Fruit fly (Drosophila melanogaster) whole organism, embryonic: ENCODE measurements around the gene wapl.

Experiments
- ATbp ChIP-seq: fragments of 200-800 bp; sonication (Bioruptor generic); optimal IDR thresholded peaks from 2 replicates; lab custom pipeline; 2017; ENCODE audit warnings: missing biosample characterization, mild to moderate bottlenecking, missing genetic modification characterization, missing genetic modification reagents
- Bdp1 ChIP-seq: fragments of 200-800 bp; sonication (Bioruptor generic); optimal IDR thresholded peaks from 3 replicates; lab custom pipeline; 2016; ENCODE audit warnings: missing biosample characterization, missing genetic modification characterization
- CG10654 ChIP-seq: fragments of 200-800 bp; sonication (Bioruptor generic); optimal IDR thresholded peaks from 2 replicates; lab custom pipeline; 2016; ENCODE audit warnings: missing biosample characterization, missing genetic modification characterization
- CG11695 ChIP-seq: fragments of 200-800 bp; sonication (Bioruptor generic); IDR thresholded peaks from 3 replicates; pipeline ENCODE4 v1.3.6; 2022; ENCODE audit warnings: missing biosample characterization, missing genetic modification characterization
- CG13775 ChIP-seq: fragments of 200-800 bp; sonication (Bioruptor generic); optimal IDR thresholded peaks from 3 replicates; lab custom pipeline; 2017; ENCODE audit warnings: missing biosample characterization, mild to moderate bottlenecking, missing genetic modification characterization
- CG14014 ChIP-seq: fragments of 200-800 bp; sonication (Bioruptor generic); IDR thresholded peaks from 2 replicates; pipeline ENCODE4 v1.3.6; 2022; ENCODE audit warnings: missing biosample characterization, missing genetic modification characterization
- CG1529 ChIP-seq: fragments of 200-800 bp; sonication (Bioruptor generic); optimal IDR thresholded peaks from 3 replicates; lab custom pipeline; 2018; ENCODE audit warnings: missing biosample characterization, missing genetic modification characterization
- CG17568 ChIP-seq: fragments of 200-800 bp; sonication (Bioruptor generic); optimal IDR thresholded peaks from 2 replicates; lab custom pipeline; 2018; ENCODE audit warnings: missing biosample characterization, mild to moderate bottlenecking, missing genetic modification characterization, moderate library complexity
- CG18476 ChIP-seq: fragments of 200-800 bp; sonication (Bioruptor generic); optimal IDR thresholded peaks from 2 replicates; lab custom pipeline; 2016; ENCODE audit warnings: missing biosample characterization, mild to moderate bottlenecking, missing genetic modification characterization
- CG30431 ChIP-seq: fragments of 200-800 bp; sonication (Bioruptor generic); optimal IDR thresholded peaks from 2 replicates; lab custom pipeline; 2017; ENCODE audit warnings: missing biosample characterization, missing genetic modification characterization
- CG32772 ChIP-seq: fragments of 200-800 bp; sonication (Bioruptor generic); IDR thresholded peaks from 2 replicates; pipeline ENCODE4 v1.3.6; 2022; ENCODE audit warnings: missing biosample characterization, missing genetic modification characterization
- CG7372 ChIP-seq: fragments of 200-800 bp; sonication (Bioruptor generic); IDR thresholded peaks from 2 replicates; pipeline ENCODE4 v1.3.6; 2022; ENCODE audit warnings: missing biosample characterization, missing genetic modification characterization
- CG7556 ChIP-seq: fragments of 200-800 bp; sonication (Bioruptor generic); optimal IDR thresholded peaks from 2 replicates; lab custom pipeline; 2017; ENCODE audit warnings: missing biosample characterization, mild to moderate bottlenecking, missing genetic modification characterization
- CG8290 ChIP-seq, 3 experiments: fragments of 200-800 bp; sonication (Bioruptor generic); optimal IDR thresholded peaks; 2 replicates each; lab custom pipeline; 2016 to 2019; ENCODE audit warnings: missing biosample characterization in 3 of 3, missing genetic modification characterization in 3 of 3, mild to moderate bottlenecking in 2 of 3, moderate library complexity in 1 of 3
- CTCF ChIP-seq: fragments of 200-800 bp; sonication (Bioruptor generic); optimal IDR thresholded peaks from 2 replicates; lab custom pipeline; 2017; ENCODE audit warnings: missing biosample characterization, mild to moderate bottlenecking, missing genetic modification characterization, moderate library complexity
- D19B ChIP-seq: fragments of 200-800 bp; sonication (Bioruptor generic); optimal IDR thresholded peaks from 2 replicates; lab custom pipeline; 2017; ENCODE audit warnings: missing biosample characterization, mild to moderate bottlenecking, missing genetic modification characterization
- Doc3 ChIP-seq: fragments of 200-800 bp; sonication (Bioruptor generic); IDR thresholded peaks from 3 replicates; pipeline ENCODE4 v1.3.6; 2022; ENCODE audit warnings: missing biosample characterization, missing genetic modification characterization; ENCODE audit not compliant: partially characterized antibody
- Fer3 ChIP-seq: fragments of 200-800 bp; sonication (Bioruptor generic); optimal IDR thresholded peaks from 2 replicates; lab custom pipeline; 2018; ENCODE audit warnings: missing biosample characterization, mild to moderate bottlenecking, missing genetic modification characterization, moderate library complexity
- GATAe ChIP-seq: fragments of 200-800 bp; sonication (Bioruptor generic); conservative IDR thresholded peaks from 2 replicates; pipeline ENCODE4 v1.3.6; 2022; ENCODE audit warnings: missing biosample characterization, missing genetic modification characterization
- HHEX ChIP-seq: fragments of 200-800 bp; sonication (Bioruptor generic); optimal IDR thresholded peaks from 3 replicates; lab custom pipeline; 2017; ENCODE audit warnings: missing biosample characterization, mild to moderate bottlenecking, missing genetic modification characterization, missing genetic modification reagents
- Hmr ChIP-seq: fragments of 200-800 bp; sonication (Bioruptor generic); optimal IDR thresholded peaks from 3 replicates; lab custom pipeline; 2017; ENCODE audit warnings: mild to moderate bottlenecking, missing biosample characterization, missing genetic modification reagents, missing genetic modification characterization
- Lim3 ChIP-seq: fragments of 200-800 bp; sonication (Bioruptor generic); IDR thresholded peaks from 2 replicates; pipeline ENCODE4 v1.3.6; 2022; ENCODE audit warnings: missing biosample characterization, missing genetic modification characterization
- NK7.1 ChIP-seq: fragments of 200-800 bp; sonication (Bioruptor generic); optimal IDR thresholded peaks from 3 replicates; lab custom pipeline; 2016; ENCODE audit warnings: missing biosample characterization, missing genetic modification characterization
- Nf-YC ChIP-seq: fragments of 200-800 bp; optimal IDR thresholded peaks from 3 replicates; lab custom pipeline; 2019; ENCODE audit warnings: missing biosample characterization, mild to moderate bottlenecking, missing genetic modification characterization, moderate library complexity
- PHDP ChIP-seq: fragments of 200-800 bp; sonication (Bioruptor generic); optimal IDR thresholded peaks from 3 replicates; lab custom pipeline; 2018; ENCODE audit warnings: missing biosample characterization, mild to moderate bottlenecking, missing genetic modification characterization, moderate library complexity
- Sox102F ChIP-seq: fragments of 200-800 bp; sonication (Bioruptor generic); optimal IDR thresholded peaks from 2 replicates; lab custom pipeline; 2018; ENCODE audit warnings: missing biosample characterization, mild to moderate bottlenecking, missing genetic modification characterization, moderate library complexity
- Taf1 ChIP-seq: fragments of 200-800 bp; sonication (Bioruptor generic); IDR thresholded peaks from 2 replicates; pipeline ENCODE4 v1.3.6; 2022; ENCODE audit warnings: missing biosample characterization, missing genetic modification characterization
- Vsx1 ChIP-seq: fragments of 200-800 bp; sonication (Bioruptor generic); optimal IDR thresholded peaks from 2 replicates; lab custom pipeline; 2017; ENCODE audit warnings: missing biosample characterization, mild to moderate bottlenecking, missing genetic modification characterization, missing genetic modification reagents
- abd-A ChIP-seq: fragments of 200-800 bp; sonication (Bioruptor generic); optimal IDR thresholded peaks from 3 replicates; lab custom pipeline; 2019; ENCODE audit warnings: missing biosample characterization, mild to moderate bottlenecking, missing genetic modification characterization, moderate library complexity
- bcd ChIP-seq: fragments of 200-800 bp; sonication (Bioruptor generic); optimal IDR thresholded peaks from 2 replicates; lab custom pipeline; 2017; ENCODE audit warnings: missing biosample characterization, mild to moderate bottlenecking, missing genetic modification characterization
- chinmo ChIP-seq: fragments of 200-800 bp; sonication (Bioruptor generic); IDR thresholded peaks from 4 replicates; pipeline ENCODE4 v1.3.6; 2022; ENCODE audit warnings: missing biosample characterization, missing genetic modification characterization; ENCODE audit not compliant: partially characterized antibody
- chm ChIP-seq: fragments of 200-800 bp; sonication (Bioruptor generic); IDR thresholded peaks from 2 replicates; pipeline ENCODE4 v1.3.6; 2022; ENCODE audit warnings: missing biosample characterization, missing genetic modification characterization
- da ChIP-seq: fragments of 200-800 bp; sonication (Bioruptor generic); optimal IDR thresholded peaks from 2 replicates; lab custom pipeline; 2016; ENCODE audit warnings: missing biosample characterization, missing genetic modification characterization
- exex ChIP-seq: fragments of 200-800 bp; sonication (Bioruptor generic); optimal IDR thresholded peaks from 4 replicates; lab custom pipeline; 2018; ENCODE audit warnings: missing biosample characterization, mild to moderate bottlenecking, missing genetic modification characterization, moderate library complexity
- gcm2 ChIP-seq: fragments of 200-800 bp; sonication (Bioruptor generic); optimal IDR thresholded peaks from 2 replicates; lab custom pipeline; 2016; ENCODE audit warnings: missing biosample characterization, missing genetic modification characterization
- gro ChIP-seq: fragments of 200-800 bp; sonication (Bioruptor generic); optimal IDR thresholded peaks from 2 replicates; lab custom pipeline; 2016; ENCODE audit warnings: missing biosample characterization, missing genetic modification characterization
- gsb ChIP-seq: fragments of 200-800 bp; sonication (Bioruptor generic); IDR thresholded peaks from 2 replicates; pipeline ENCODE4 v1.3.6; 2022; ENCODE audit warnings: missing biosample characterization, missing genetic modification characterization
- inv ChIP-seq: fragments of 200-800 bp; sonication (Bioruptor generic); IDR thresholded peaks from 2 replicates; pipeline ENCODE4 v1.3.6; 2022; ENCODE audit warnings: missing biosample characterization, missing genetic modification characterization; ENCODE audit not compliant: partially characterized antibody
- mirr ChIP-seq: fragments of 200-800 bp; sonication (Bioruptor generic); optimal IDR thresholded peaks from 3 replicates; lab custom pipeline; 2018; ENCODE audit warnings: missing biosample characterization, mild to moderate bottlenecking, missing genetic modification characterization
- nmo ChIP-seq: fragments of 200-800 bp; sonication (Bioruptor generic); optimal IDR thresholded peaks from 2 replicates; lab custom pipeline; 2018; ENCODE audit warnings: missing biosample characterization, mild to moderate bottlenecking, missing genetic modification characterization, moderate library complexity
- otp ChIP-seq: fragments of 200-800 bp; sonication (Bioruptor generic); IDR thresholded peaks from 3 replicates; pipeline ENCODE4, ENCODE4 v1.3.6; 2022; ENCODE audit warnings: missing biosample characterization, missing genetic modification characterization
- pho ChIP-seq: fragments of 200-800 bp; sonication (Bioruptor generic); optimal IDR thresholded peaks from 2 replicates; lab custom pipeline; 2016; ENCODE audit warnings: missing biosample characterization, missing genetic modification characterization
- pros ChIP-seq: fragments of 200-800 bp; sonication (Bioruptor generic); optimal IDR thresholded peaks from 3 replicates; lab custom pipeline; 2019; ENCODE audit warnings: missing biosample characterization, mild to moderate bottlenecking, missing genetic modification characterization, moderate library complexity
- schlank ChIP-seq: fragments of 200-800 bp; sonication (Bioruptor generic); optimal IDR thresholded peaks from 2 replicates; lab custom pipeline; 2018; ENCODE audit warnings: missing biosample characterization, mild to moderate bottlenecking, missing genetic modification characterization
- sd ChIP-seq: fragments of 200-800 bp; sonication (Bioruptor generic); optimal IDR thresholded peaks from 3 replicates; lab custom pipeline; 2018; ENCODE audit warnings: missing biosample characterization, mild to moderate bottlenecking, missing genetic modification characterization, moderate library complexity
- slp2 ChIP-seq: fragments of 200-800 bp; sonication (Bioruptor generic); optimal IDR thresholded peaks from 2 replicates; lab custom pipeline; 2016; ENCODE audit warnings: missing biosample characterization, missing genetic modification characterization
- stc ChIP-seq: fragments of 200-800 bp; sonication (Bioruptor generic); IDR thresholded peaks from 2 replicates; pipeline ENCODE4 v1.3.6; 2022; ENCODE audit warnings: missing biosample characterization, missing genetic modification characterization
- sug ChIP-seq: fragments of 200-800 bp; optimal IDR thresholded peaks from 2 replicates; lab custom pipeline; 2019; ENCODE audit warnings: missing biosample characterization, mild to moderate bottlenecking, missing genetic modification characterization, moderate library complexity
- twi ChIP-seq: fragments of 200-800 bp; optimal IDR thresholded peaks from 2 replicates; lab custom pipeline; 2019; ENCODE audit warnings: missing biosample characterization, mild to moderate bottlenecking, missing genetic modification characterization, moderate library complexity
- vnd ChIP-seq: fragments of 200-800 bp; sonication (Bioruptor generic); IDR thresholded peaks from 3 replicates; pipeline ENCODE4 v1.3.6; 2022; ENCODE audit warnings: missing biosample characterization, missing genetic modification characterization; ENCODE audit not compliant: partially characterized antibody
- yki ChIP-seq: fragments of >200 bp; optimal IDR thresholded peaks from 3 replicates; lab custom pipeline; 2018
- zfh1 ChIP-seq: fragments of 200-800 bp; sonication (Bioruptor generic); IDR thresholded peaks from 3 replicates; pipeline ENCODE4 v1.3.6; 2022; ENCODE audit warnings: missing biosample characterization, missing genetic modification characterization

The wapl gene

dm6 chrX:2199303-2199702 is 40.5 kb upstream of the wapl start (continued):
- no peak for TF ChIP-seq Nf-YC (tag; lab: Kevin White, UChicago)
- TF ChIP-seq gsb (GFP tag; lab: Robert Waterston, UW): no peak
- TF ChIP-seq CG18476 (GFP tag; lab: Kevin White, UChicago): no peak
- no peak for TF ChIP-seq chm (GFP tag; lab: Robert Waterston, UW)
- TF ChIP-seq yki (lab: Kevin White, UChicago): no peak
- no peak for TF ChIP-seq CG17568
- no peak for TF ChIP-seq D19B (GFP tag; lab: Kevin White, UChicago)
- TF ChIP-seq CG30431: no peak
- no peak for TF ChIP-seq CG7556 (GFP tag; lab: Kevin White, UChicago)
- TF ChIP-seq CG13775 (GFP tag; lab: Kevin White, UChicago): no peak
- TF ChIP-seq slp2: no peak
- TF ChIP-seq chinmo: peak; percentile 75; the same call in 1 of the 4 replicates
- TF ChIP-seq gro: no peak
- TF ChIP-seq NK7.1 (GFP tag; lab: Kevin White, UChicago): no peak
- TF ChIP-seq Sox102F: no peak
- TF ChIP-seq pho (GFP tag; lab: Kevin White, UChicago): no peak
- TF ChIP-seq Vsx1 (GFP tag; lab: Kevin White, UChicago): peak; percentile 93
- TF ChIP-seq CG8290 (GFP tag; optimal IDR thresholded peaks at IDR 0.05; lab: Kevin White, UChicago): no peak
- no peak for TF ChIP-seq CG8290 (tag; optimal IDR thresholded peaks at IDR 0.05; lab: Kevin White, UChicago)
- no peak for TF ChIP-seq inv (GFP tag; lab: Robert Waterston, UW)
- no peak for TF ChIP-seq CG11695 (GFP tag; lab: Robert Waterston, UW)
- no peak for TF ChIP-seq schlank (tag; lab: Kevin White, UChicago)
- peak; percentile 16 for TF ChIP-seq mirr (GFP tag; lab: Kevin White, UChicago)
- TF ChIP-seq pros: no peak
- TF ChIP-seq otp: 0 out of 3 replicates have a peak, but pooled peaks have one; percentile 42
- peak; percentile 46; the same call in 1 of the 3 replicates for TF ChIP-seq vnd
- peak; percentile 85 for TF ChIP-seq sd (tag; lab: Kevin White, UChicago)
- no peak for TF ChIP-seq bcd
- no peak for TF ChIP-seq CG32772 (GFP tag; lab: Robert Waterston, UW)
- no peak for TF ChIP-seq abd-A
- TF ChIP-seq CG14014 (GFP tag; lab: Robert Waterston, UW): no peak
- no peak for TF ChIP-seq Lim3 (GFP tag; lab: Robert Waterston, UW)
- no peak for TF ChIP-seq gcm2 (GFP tag; lab: Kevin White, UChicago)
- no peak for TF ChIP-seq da (GFP tag; lab: Kevin White, UChicago)
- TF ChIP-seq nmo (GFP tag; lab: Kevin White, UChicago): no peak
- TF ChIP-seq Bdp1 (GFP tag; lab: Kevin White, UChicago): no peak
- no peak for TF ChIP-seq Hmr (GFP tag; lab: Kevin White, UChicago)
- no peak for TF ChIP-seq CTCF (GFP tag; lab: Kevin White, UChicago)
- no peak for TF ChIP-seq Doc3 (GFP tag; lab: Robert Waterston, UW)
- peak; percentile 80; the same call in 1 of the 2 replicates for TF ChIP-seq GATAe
- no peak for TF ChIP-seq Fer3 (tag; lab: Kevin White, UChicago)
- TF ChIP-seq PHDP: no peak
- TF ChIP-seq CG7372: no peak
- no peak for TF ChIP-seq CG1529 (GFP tag; lab: Kevin White, UChicago)
- TF ChIP-seq twi (tag; lab: Kevin White, UChicago): no peak
- peak; percentile 93 for TF ChIP-seq sug (tag; lab: Kevin White, UChicago)
- TF ChIP-seq ATbp: no peak
- no peak for TF ChIP-seq zfh1 (GFP tag; lab: Robert Waterston, UW)
- no peak for TF ChIP-seq HHEX
- TF ChIP-seq exex (tag; lab: Kevin White, UChicago): peak; percentile 99
- no peak for TF ChIP-seq Taf1
- TF ChIP-seq CG10654 (GFP tag; lab: Kevin White, UChicago): no peak
- TF ChIP-seq stc: no peak
